Fruit fly (Drosophila melanogaster) whole organism, embryonic: Measurements from ENCODE around the gene aph-1.

Experiments
- Atf-2 ChIP-seq: fragments of 200-800 bp; sonication (Bioruptor generic); optimal IDR thresholded peaks from 2 replicates; lab custom pipeline; 2016; ENCODE audit warnings: missing biosample characterization, missing genetic modification characterization
- C15 ChIP-seq: fragments of 200-800 bp; sonication (Bioruptor generic); IDR thresholded peaks from 3 replicates; pipeline ENCODE4 v1.3.6; 2022; ENCODE audit warnings: missing biosample characterization, missing genetic modification characterization
- CG10147 ChIP-seq: fragments of 200-800 bp; sonication (Bioruptor generic); optimal IDR thresholded peaks from 2 replicates; lab custom pipeline; 2019; ENCODE audit warnings: missing biosample characterization, mild to moderate bottlenecking, missing genetic modification characterization, moderate library complexity
- CG1024 ChIP-seq: fragments of 200-800 bp; sonication (Bioruptor generic); IDR thresholded peaks from 2 replicates; pipeline ENCODE4 v1.3.6; 2022; ENCODE audit warnings: missing biosample characterization, missing genetic modification characterization
- CG10274 ChIP-seq: fragments of 200-800 bp; sonication (Bioruptor generic); optimal IDR thresholded peaks from 3 replicates; lab custom pipeline; 2017; ENCODE audit warnings: missing biosample characterization, mild to moderate bottlenecking, missing genetic modification characterization
- CG10979 ChIP-seq: fragments of 200-800 bp; sonication (Bioruptor generic); optimal IDR thresholded peaks from 2 replicates; lab custom pipeline; 2018; ENCODE audit warnings: missing biosample characterization, mild to moderate bottlenecking, missing genetic modification characterization, moderate library complexity
- CG11247 ChIP-seq: fragments of 200-800 bp; sonication (Bioruptor generic); IDR thresholded peaks from 2 replicates; pipeline ENCODE4 v1.3.6; 2022; ENCODE audit warnings: missing biosample characterization, missing genetic modification characterization
- CG12391 ChIP-seq: fragments of 200-800 bp; sonication (Bioruptor generic); optimal IDR thresholded peaks from 3 replicates; lab custom pipeline; 2018; ENCODE audit warnings: missing biosample characterization, mild to moderate bottlenecking, missing genetic modification characterization, moderate library complexity
- CG12744 ChIP-seq: fragments of 200-800 bp; sonication (Bioruptor generic); optimal IDR thresholded peaks from 2 replicates; lab custom pipeline; 2016; ENCODE audit warnings: missing biosample characterization, missing genetic modification characterization
- CG13424 ChIP-seq: fragments of 200-800 bp; sonication (Bioruptor generic); optimal IDR thresholded peaks from 2 replicates; lab custom pipeline; 2019; ENCODE audit warnings: missing biosample characterization, mild to moderate bottlenecking, missing genetic modification characterization, moderate library complexity
- CG13894 ChIP-seq: fragments of 200-800 bp; sonication (Bioruptor generic); optimal IDR thresholded peaks from 3 replicates; lab custom pipeline; 2018; ENCODE audit warnings: missing biosample characterization, mild to moderate bottlenecking, missing genetic modification characterization, moderate library complexity
- CG14441 ChIP-seq: fragments of 200-800 bp; sonication (Bioruptor generic); IDR thresholded peaks from 2 replicates; pipeline ENCODE4 v1.3.6; 2022; ENCODE audit warnings: missing biosample characterization, missing genetic modification characterization
- CG14710 ChIP-seq: fragments of 200-800 bp; sonication (Bioruptor generic); optimal IDR thresholded peaks from 3 replicates; lab custom pipeline; 2019; ENCODE audit warnings: missing biosample characterization, mild to moderate bottlenecking, missing genetic modification characterization, moderate library complexity
- CG15073 ChIP-seq: fragments of 200-800 bp; sonication (Bioruptor generic); optimal IDR thresholded peaks from 2 replicates; lab custom pipeline; 2016; ENCODE audit warnings: missing biosample characterization, missing genetic modification characterization
- CG1529 ChIP-seq: fragments of 200-800 bp; sonication (Bioruptor generic); optimal IDR thresholded peaks from 3 replicates; lab custom pipeline; 2018; ENCODE audit warnings: missing biosample characterization, missing genetic modification characterization
- CG1603 ChIP-seq: fragments of 200-800 bp; sonication (Bioruptor generic); optimal IDR thresholded peaks from 2 replicates; lab custom pipeline; 2019; ENCODE audit warnings: missing biosample characterization, mild to moderate bottlenecking, missing genetic modification characterization, moderate library complexity
- CG34422 ChIP-seq: fragments of 200-800 bp; sonication (Bioruptor generic); IDR thresholded peaks from 3 replicates; pipeline ENCODE4 v1.3.6; 2022; ENCODE audit warnings: missing biosample characterization, missing genetic modification characterization
- CG5953 ChIP-seq: fragments of 200-800 bp; sonication (Bioruptor generic); IDR thresholded peaks from 2 replicates; pipeline ENCODE4 v1.3.6; 2022; ENCODE audit warnings: missing biosample characterization, missing genetic modification characterization
- CG8478 ChIP-seq: fragments of >200 bp; optimal IDR thresholded peaks from 2 replicates; lab custom pipeline; 2018
- CoRest ChIP-seq: fragments of 200-800 bp; sonication (Bioruptor generic); optimal IDR thresholded peaks from 3 replicates; lab custom pipeline; 2018; ENCODE audit warnings: missing biosample characterization, mild to moderate bottlenecking, missing genetic modification characterization, moderate library complexity
- D ChIP-seq, 2 experiments: fragments of 200-800 bp in 1 of 2; fragments of >200 bp in 1 of 2; sonication (Bioruptor generic) in 1 of 2; optimal IDR thresholded peaks; 2 replicates in 1 of 2; 3 replicates in 1 of 2; lab custom pipeline; 2017; ENCODE audit warnings: mild to moderate bottlenecking in 1 of 2, missing biosample characterization in 1 of 2, missing genetic modification characterization in 1 of 2, missing genetic modification reagents in 1 of 2
- D19A ChIP-seq: fragments of 200-800 bp; optimal IDR thresholded peaks from 3 replicates; lab custom pipeline; 2019; ENCODE audit warnings: missing biosample characterization, mild to moderate bottlenecking, missing genetic modification characterization, moderate library complexity
- Dll ChIP-seq: fragments of 200-800 bp; sonication (Bioruptor generic); IDR thresholded peaks from 4 replicates; pipeline ENCODE4 v1.3.6; 2022; ENCODE audit warnings: missing biosample characterization, missing genetic modification characterization; ENCODE audit not compliant: partially characterized antibody
- Dp ChIP-seq: fragments of 200-800 bp; sonication (Bioruptor generic); optimal IDR thresholded peaks from 2 replicates; lab custom pipeline; 2018; ENCODE audit warnings: missing biosample characterization, mild to moderate bottlenecking, missing genetic modification characterization, moderate library complexity
- Drgx ChIP-seq: fragments of 200-800 bp; sonication (Bioruptor generic); IDR thresholded peaks from 2 replicates; pipeline ENCODE4 v1.3.6; 2022; ENCODE audit warnings: missing biosample characterization, missing genetic modification characterization
- H15 ChIP-seq: fragments of 200-800 bp; sonication (Bioruptor generic); IDR thresholded peaks from 3 replicates; pipeline ENCODE4 v1.3.6; 2022; ENCODE audit warnings: missing biosample characterization, missing genetic modification characterization
- MBD-R2 ChIP-seq: fragments of 200-800 bp; sonication (Bioruptor generic); IDR thresholded peaks from 2 replicates; pipeline ENCODE4 v1.3.6; 2022; ENCODE audit warnings: missing biosample characterization, missing genetic modification characterization
- Mrtf ChIP-seq: fragments of 200-800 bp; sonication (Bioruptor generic); IDR thresholded peaks from 3 replicates; pipeline ENCODE4 v1.3.6; 2022; ENCODE audit warnings: missing biosample characterization, missing genetic modification characterization
- Myb ChIP-seq: fragments of 200-800 bp; sonication (Bioruptor generic); optimal IDR thresholded peaks from 2 replicates; lab custom pipeline; 2016; ENCODE audit warnings: missing biosample characterization, missing genetic modification characterization
- TFAM ChIP-seq: fragments of 200-800 bp; sonication (Bioruptor generic); optimal IDR thresholded peaks from 2 replicates; lab custom pipeline; 2017; ENCODE audit warnings: missing biosample characterization, missing genetic modification characterization, inconsistent platforms
- Vsx1 ChIP-seq: fragments of 200-800 bp; sonication (Bioruptor generic); optimal IDR thresholded peaks from 2 replicates; lab custom pipeline; 2017; ENCODE audit warnings: missing biosample characterization, mild to moderate bottlenecking, missing genetic modification characterization, missing genetic modification reagents
- Xbp1 ChIP-seq: fragments of 200-800 bp; sonication (Bioruptor generic); optimal IDR thresholded peaks from 3 replicates; lab custom pipeline; 2016; ENCODE audit warnings: missing biosample characterization, mild to moderate bottlenecking, missing genetic modification characterization
- YL-1 ChIP-seq: fragments of 200-800 bp; sonication (Bioruptor generic); optimal IDR thresholded peaks from 3 replicates; lab custom pipeline; 2017; ENCODE audit warnings: missing biosample characterization, mild to moderate bottlenecking, missing genetic modification characterization
- bcd ChIP-seq: fragments of 200-800 bp; sonication (Bioruptor generic); optimal IDR thresholded peaks from 2 replicates; lab custom pipeline; 2017; ENCODE audit warnings: missing biosample characterization, mild to moderate bottlenecking, missing genetic modification characterization
- ftz-f1 ChIP-seq: fragments of 200-800 bp; sonication (Bioruptor generic); optimal IDR thresholded peaks from 2 replicates; lab custom pipeline; 2016; ENCODE audit warnings: missing biosample characterization, missing genetic modification characterization
- hth ChIP-seq: fragments of >200 bp; optimal IDR thresholded peaks from 2 replicates; lab custom pipeline; 2017; ENCODE audit warnings: inconsistent platforms
- inv ChIP-seq: fragments of 200-800 bp; sonication (Bioruptor generic); IDR thresholded peaks from 2 replicates; pipeline ENCODE4 v1.3.6; 2022; ENCODE audit warnings: missing biosample characterization, missing genetic modification characterization; ENCODE audit not compliant: partially characterized antibody
- kah ChIP-seq: fragments of 200-800 bp; sonication (Bioruptor generic); optimal IDR thresholded peaks from 2 replicates; lab custom pipeline; 2018; ENCODE audit warnings: missing biosample characterization, mild to moderate bottlenecking, missing genetic modification characterization
- lab ChIP-seq: fragments of 200-800 bp; sonication (Bioruptor generic); optimal IDR thresholded peaks from 3 replicates; lab custom pipeline; 2017; ENCODE audit warnings: missing biosample characterization, missing genetic modification characterization, mild to moderate bottlenecking, moderate library complexity, missing genetic modification reagents
- lilli ChIP-seq: fragments of 200-800 bp; sonication (Bioruptor generic); optimal IDR thresholded peaks from 3 replicates; lab custom pipeline; 2016; ENCODE audit warnings: missing biosample characterization, missing genetic modification characterization
- luna ChIP-seq: fragments of 200-800 bp; sonication (Bioruptor generic); optimal IDR thresholded peaks from 2 replicates; lab custom pipeline; 2016; ENCODE audit warnings: missing biosample characterization, missing genetic modification characterization
- pan ChIP-seq, 4 experiments: fragments of >200 bp in 3 of 4; fragments of 200-800 bp in 1 of 4; sonication (Bioruptor generic) in 1 of 4; optimal IDR thresholded peaks in 3 of 4; IDR thresholded peaks in 1 of 4; 2 replicates each; pipeline versions ENCODE4 v1.3.6 to Lab custom; 2017 to 2022; ENCODE audit warnings: missing biosample characterization in 2 of 4, missing genetic modification characterization in 2 of 4, mixed read lengths in 1 of 4
- stwl ChIP-seq: fragments of 200-800 bp; sonication (Bioruptor generic); optimal IDR thresholded peaks from 3 replicates; lab custom pipeline; 2018; ENCODE audit warnings: missing biosample characterization, mild to moderate bottlenecking, missing genetic modification characterization, moderate library complexity
- tna ChIP-seq: fragments of 200-800 bp; sonication (Bioruptor generic); IDR thresholded peaks from 2 replicates; pipeline ENCODE4 v1.3.6; 2022; ENCODE audit warnings: missing biosample characterization, missing genetic modification characterization; ENCODE audit not compliant: partially characterized antibody
- trem ChIP-seq: fragments of 200-800 bp; optimal IDR thresholded peaks from 3 replicates; lab custom pipeline; 2019; ENCODE audit warnings: missing biosample characterization, mild to moderate bottlenecking, missing genetic modification characterization, moderate library complexity
- tup ChIP-seq: fragments of 200-800 bp; sonication (Bioruptor generic); optimal IDR thresholded peaks from 2 replicates; lab custom pipeline; 2016; ENCODE audit warnings: missing biosample characterization, mild to moderate bottlenecking, missing genetic modification characterization, moderate library complexity
- twi ChIP-seq: fragments of 200-800 bp; optimal IDR thresholded peaks from 2 replicates; lab custom pipeline; 2019; ENCODE audit warnings: missing biosample characterization, mild to moderate bottlenecking, missing genetic modification characterization, moderate library complexity
- unpg ChIP-seq: fragments of 200-800 bp; sonication (Bioruptor generic); optimal IDR thresholded peaks from 3 replicates; lab custom pipeline; 2018; ENCODE audit warnings: missing biosample characterization, mild to moderate bottlenecking, missing genetic modification characterization, moderate library complexity
- z ChIP-seq: fragments of 200-800 bp; sonication (Bioruptor generic); IDR thresholded peaks from 3 replicates; pipeline ENCODE4 v1.3.6; 2022; ENCODE audit warnings: missing biosample characterization, missing genetic modification characterization

The aph-1 gene

DNA sequence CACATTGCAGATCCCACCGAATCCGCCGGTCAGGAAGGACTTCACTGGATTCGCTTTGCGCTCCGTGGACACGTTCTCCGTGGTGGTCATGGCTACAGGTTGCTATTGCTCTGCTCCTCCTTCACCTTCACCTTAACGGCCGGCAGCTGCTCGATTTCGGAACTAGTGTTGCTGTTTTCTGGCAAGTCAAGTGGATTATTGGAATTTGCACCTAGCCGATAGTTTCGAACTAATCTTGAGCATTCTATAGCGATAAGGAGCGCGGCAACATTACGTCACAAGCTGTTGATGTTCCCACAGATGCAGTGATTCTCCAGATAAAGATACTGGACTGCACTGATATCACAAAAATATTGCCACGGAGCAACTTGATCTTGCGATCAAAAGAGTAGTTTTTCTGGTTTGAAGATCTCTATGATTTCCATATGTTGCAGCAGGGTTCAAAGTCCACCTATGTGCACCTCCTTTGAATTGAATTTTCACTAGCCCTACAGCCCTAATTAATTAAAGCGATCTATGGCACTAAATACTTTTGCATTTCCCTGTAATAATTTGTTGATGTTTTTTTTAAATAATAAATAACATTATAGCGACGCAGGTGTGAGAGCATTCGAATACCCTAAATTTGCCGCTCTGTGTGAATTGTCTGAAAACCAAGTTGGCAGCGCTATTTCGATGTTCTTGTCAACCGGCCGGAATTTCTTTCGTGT is 3.6 kb downstream of the aph-1 start, which contains the start of the genes colt and HINT1 (continued):
- TF ChIP-seq CG1024 (no peak), CG10979 (tag; lab: Kevin White, UChicago) (peak; percentile 37), twi (peak; percentile 46), D19A (tag; lab: Kevin White, UChicago) (peak; percentile 44), C15 (GFP tag; lab: Robert Waterston, UW) (no peak), CG8478 (lab: Kevin White, UChicago) (no peak), tna (GFP tag; lab: Robert Waterston, UW) (no peak), CG5953 (no peak), CG1603 (tag; lab: Kevin White, UChicago) (peak; percentile 66), bcd (no peak), Mrtf (GFP tag; lab: Robert Waterston, UW) (no peak), stwl (tag; lab: Kevin White, UChicago) (peak; percentile 80), H15 (GFP tag; lab: Robert Waterston, UW) (no peak), CoRest (tag; lab: Kevin White, UChicago) (peak; percentile 47), CG14441 (peak; percentile 37; the same call in 1 of the 2 replicates), CG12391 (tag; lab: Kevin White, UChicago) (peak; percentile 29), Drgx (GFP tag; lab: Robert Waterston, UW) (peak; percentile 75), CG10147 (GFP tag; lab: Kevin White, UChicago) (peak; percentile 1), kah (GFP tag; lab: Kevin White, UChicago) (peak; percentile 23), pan (optimal IDR thresholded peaks at IDR 0.05; lab: Kevin White, UChicago) (no peak), pan (GFP tag; optimal IDR thresholded peaks at IDR 0.05 in 1 of 2, IDR thresholded peaks at IDR 0.05 in 1 of 2) (no peak), CG12744 (GFP tag; lab: Kevin White, UChicago) (no peak), lab (GFP tag; lab: Kevin White, UChicago) (peak; percentile 15), CG34422 (peak; percentile 86), Vsx1 (GFP tag; lab: Kevin White, UChicago) (peak; percentile 59), ftz-f1 (GFP tag; lab: Kevin White, UChicago) (no peak), D (optimal IDR thresholded peaks at IDR 0.05; lab: Kevin White, UChicago) (no peak), D (GFP tag; optimal IDR thresholded peaks at IDR 0.05; lab: Kevin White, UChicago) (no peak), Dll (GFP tag; lab: Robert Waterston, UW) (peak; percentile 37; the same call in 1 of the 4 replicates), CG14710 (tag; lab: Kevin White, UChicago) (peak; percentile 70), z (no peak), CG1529 (GFP tag; lab: Kevin White, UChicago) (no peak), hth (lab: Kevin White, UChicago) (no peak), Myb (peak; percentile 28), TFAM (GFP tag; lab: Kevin White, UChicago) (no peak), Xbp1 (GFP tag; lab: Kevin White, UChicago) (peak; percentile 22), CG11247 (GFP tag; lab: Robert Waterston, UW) (no peak), YL-1 (GFP tag; lab: Kevin White, UChicago) (peak; percentile 94), Dp (GFP tag; lab: Kevin White, UChicago) (peak; percentile 41), luna (GFP tag; lab: Kevin White, UChicago) (no peak), trem (peak; percentile 99), tup (GFP tag; lab: Kevin White, UChicago) (no peak), CG13894 (tag; lab: Kevin White, UChicago) (peak; percentile 67), inv (GFP tag; lab: Robert Waterston, UW) (no peak; the same call in 1 of the 2 replicates), lilli (GFP tag; lab: Kevin White, UChicago) (peak; percentile 17), MBD-R2 (GFP tag; lab: Robert Waterston, UW) (peak; percentile 96), CG13424 (tag; lab: Kevin White, UChicago) (peak; percentile 8), Atf-2 (GFP tag; lab: Kevin White, UChicago) (no peak), unpg (GFP tag; lab: Kevin White, UChicago) (no peak), CG15073 (no peak), CG10274 (GFP tag; lab: Kevin White, UChicago) (no peak)
